Worm (Caenorhabditis elegans): ENCODE data around the gene fbxa-111.

Gene fbxa-111

ce11 chrV:16965655-16966054 lies 16.1 kb upstream of the fbxa-111 start, which contains the start of gene efl-1 (continued):
- peak; percentile 38 for TF ChIP-seq C34B4.2 (tag; optimal IDR thresholded peaks at IDR 0.05)
- TF ChIP-seq nhr-90 (tag; optimal IDR thresholded peaks at IDR 0.05; ENCODE audit: poor library complexity) = peak; percentile 95
- peak; percentile 58 for TF ChIP-seq ceh-90 (tag; optimal IDR thresholded peaks at IDR 0.05)
- TF ChIP-seq fkh-8 (tag; optimal IDR thresholded peaks at IDR 0.05) = peak; percentile 91
- no peak for TF ChIP-seq hlh-4 (tag; optimal IDR thresholded peaks at IDR 0.05)

- TF ChIP-seq nhr-77 (tag; optimal IDR thresholded peaks at IDR 0.05) (no peak), efl-1 (optimal IDR thresholded peaks at IDR 0.05) (no peak), efl-1 (GFP tag; optimal IDR thresholded peaks at IDR 0.05 in 1 of 2) (peak in 1 of 2 experiments; percentile 85)
Observed at ce11 chrV:16958975-16959374, 9.5 kb upstream of the fbxa-111 start.

- TF ChIP-seq elt-2 (tag; optimal IDR thresholded peaks at IDR 0.05) (no peak), irx-1 (tag; optimal IDR thresholded peaks at IDR 0.05) (no peak), nhr-77 (tag; optimal IDR thresholded peaks at IDR 0.05) (no peak), efl-3 (GFP tag; optimal IDR thresholded peaks at IDR 0.05) (no peak), zag-1 (tag; optimal IDR thresholded peaks at IDR 0.05) (no peak), sup-37 (GFP tag; optimal IDR thresholded peaks at IDR 0.05) (no peak), swsn-7 (tag; optimal IDR thresholded peaks at IDR 0.05) (no peak), egl-13 (tag; optimal IDR thresholded peaks at IDR 0.05) (no peak)
Observed at ce11 chrV:16956229-16956628, 6.7 kb upstream of the fbxa-111 start, which contains the start of gene clec-239. clec-239 (plus strand) TSS chrV:16956529.

- TF ChIP-seq aly-2 (tag; optimal IDR thresholded peaks at IDR 0.05) = no peak
- no peak for TF ChIP-seq F16B12.6 (tag; optimal IDR thresholded peaks at IDR 0.05)
- TF ChIP-seq nhr-19 (GFP tag; conservative IDR thresholded peaks at IDR 0.05) = no peak
- no peak for TF ChIP-seq lin-14 (GFP tag; optimal IDR thresholded peaks at IDR 0.05)
- no peak for TF ChIP-seq unc-30 (tag; optimal IDR thresholded peaks at IDR 0.05)
- TF ChIP-seq C04F5.9 (tag; optimal IDR thresholded peaks at IDR 0.05) = no peak
- TF ChIP-seq hpl-2 (GFP tag; optimal IDR thresholded peaks at IDR 0.05) = no peak
- no peak for TF ChIP-seq sptf-1 (tag; optimal IDR thresholded peaks at IDR 0.05)
- no peak for TF ChIP-seq irx-1 (tag; optimal IDR thresholded peaks at IDR 0.05)
- no peak for TF ChIP-seq zag-1 (tag; optimal IDR thresholded peaks at IDR 0.05)
- no peak for TF ChIP-seq dsc-1 (tag; optimal IDR thresholded peaks at IDR 0.05)
- TF ChIP-seq nhr-77 (tag; optimal IDR thresholded peaks at IDR 0.05) = no peak
- no peak for TF ChIP-seq nhr-12 (tag; optimal IDR thresholded peaks at IDR 0.05)
Observed at ce11 chrV:16954766-16955165, 5.3 kb upstream of the fbxa-111 start, which contains the start of gene srh-206. srh-206 (minus strand) TSS chrV:16954866.

ce11 chrV:16951504-16951903 lies 2.0 kb upstream of the fbxa-111 start, which contains the start of gene clec-238:
clec-238 (plus strand) TSS chrV:16951804.
- TF ChIP-seq pqm-1 (tag; optimal IDR thresholded peaks at IDR 0.05) (no peak), ceh-90 (tag; optimal IDR thresholded peaks at IDR 0.05) (no peak), tlp-1 (tag; optimal IDR thresholded peaks at IDR 0.05) (no peak), lin-14 (GFP tag; optimal IDR thresholded peaks at IDR 0.05) (no peak), nhr-20 (tag; optimal IDR thresholded peaks at IDR 0.05) (no peak), egl-27 (tag; optimal IDR thresholded peaks at IDR 0.05) (no peak), C04F5.9 (tag; optimal IDR thresholded peaks at IDR 0.05) (no peak), efl-1 (optimal IDR thresholded peaks at IDR 0.05) (no peak), efl-1 (GFP tag; optimal IDR thresholded peaks at IDR 0.05 in 1 of 2) (no peak), sox-4 (tag; optimal IDR thresholded peaks at IDR 0.05) (no peak), ets-5 (GFP tag; IDR thresholded peaks at IDR 0.05) (no peak), skn-1 (tag; optimal IDR thresholded peaks at IDR 0.05) (no peak), ama-1 (optimal IDR thresholded peaks at IDR 0.05) (no peak), snu-23 (GFP tag; optimal IDR thresholded peaks at IDR 0.05) (no peak), lin-39 (tag; optimal IDR thresholded peaks at IDR 0.05) (no peak), unc-98 (GFP tag; IDR thresholded peaks at IDR 0.05) (no peak), hlh-17 (GFP tag; optimal IDR thresholded peaks at IDR 0.05; ENCODE audit: borderline replicate concordance) (no peak), fkh-4 (tag; optimal IDR thresholded peaks at IDR 0.05; ENCODE audit: borderline replicate concordance) (no peak), hpl-2 (GFP tag; optimal IDR thresholded peaks at IDR 0.05) (no peak), fos-1 (tag; optimal IDR thresholded peaks at IDR 0.05) (no peak)

All from whole organism, L1 larva.